Worm (Caenorhabditis elegans): ENCODE data around the gene T19D7.7.

Gene T19D7.7

ce11 chrX:666125-666524 is 14.7 kb downstream of the T19D7.7 start, which contains the start of gene T19D7.5:
Gene T19D7.5, minus strand, starts transcription at chrX:666225.
- TF ChIP-seq skn-1 (tag; optimal IDR thresholded peaks at IDR 0.05) (no peak), ZK546.5 (tag; optimal IDR thresholded peaks at IDR 0.05) (no peak), sea-2 (GFP tag; optimal IDR thresholded peaks at IDR 0.05) (no peak), mdl-1 (tag; optimal IDR thresholded peaks at IDR 0.05) (no peak), lin-15B (tag; optimal IDR thresholded peaks at IDR 0.05) (no peak)

ce11 chrX:661727-662330 is 19.0 kb downstream of the T19D7.7 start, which contains the start of gene rund-1:
Gene rund-1, minus strand, starts transcription at chrX:661777.
- no peak for TF ChIP-seq sea-2 (GFP tag; optimal IDR thresholded peaks at IDR 0.05)
- TF ChIP-seq elt-3 (tag; optimal IDR thresholded peaks at IDR 0.05): no peak
- TF ChIP-seq elt-1 (tag; optimal IDR thresholded peaks at IDR 0.05): no peak
- TF ChIP-seq egl-27 (tag; optimal IDR thresholded peaks at IDR 0.05): no peak
- TF ChIP-seq lin-39 (tag; optimal IDR thresholded peaks at IDR 0.05): peak; percentile 8
- peak; percentile 90 for TF ChIP-seq fkh-10 (GFP tag; optimal IDR thresholded peaks at IDR 0.05)
- TF ChIP-seq mml-1 (tag; optimal IDR thresholded peaks at IDR 0.05): no peak
- TF ChIP-seq nhr-12 (tag; optimal IDR thresholded peaks at IDR 0.05): no peak
- TF ChIP-seq ZK546.5 (tag; optimal IDR thresholded peaks at IDR 0.05): no peak
- no peak for TF ChIP-seq fkh-2 (tag; optimal IDR thresholded peaks at IDR 0.05)
- peak; percentile 50 for TF ChIP-seq hmg-11 (tag; optimal IDR thresholded peaks at IDR 0.05)
- no peak for TF ChIP-seq nhr-77 (tag; optimal IDR thresholded peaks at IDR 0.05)
- peak; percentile 77 for TF ChIP-seq nfya-1 (tag; optimal IDR thresholded peaks at IDR 0.05; ENCODE audit: insufficient read depth)
- TF ChIP-seq tbx-2 (tag; optimal IDR thresholded peaks at IDR 0.05): no peak
- TF ChIP-seq eor-1 (tag; optimal IDR thresholded peaks at IDR 0.05): no peak
- TF ChIP-seq lin-15B (tag; optimal IDR thresholded peaks at IDR 0.05): no peak
- no peak for TF ChIP-seq nhr-43 (tag; optimal IDR thresholded peaks at IDR 0.05; ENCODE audit: poor library complexity, severe bottlenecking)
- no peak for TF ChIP-seq mdl-1 (tag; optimal IDR thresholded peaks at IDR 0.05)
- no peak for TF ChIP-seq R02D3.7 (tag; optimal IDR thresholded peaks at IDR 0.05)
- no peak for TF ChIP-seq nhr-23 (tag; optimal IDR thresholded peaks at IDR 0.05)
- TF ChIP-seq unc-39 (tag; optimal IDR thresholded peaks at IDR 0.05): no peak
- TF ChIP-seq zag-1 (tag; optimal IDR thresholded peaks at IDR 0.05): no peak
- TF ChIP-seq ztf-4 (tag; optimal IDR thresholded peaks at IDR 0.05): no peak
- TF ChIP-seq aly-2 (tag; optimal IDR thresholded peaks at IDR 0.05): no peak
- TF ChIP-seq daf-12 (tag; optimal IDR thresholded peaks at IDR 0.05): no peak
- TF ChIP-seq pqm-1 (tag; optimal IDR thresholded peaks at IDR 0.05): no peak
- no peak for TF ChIP-seq egl-5 (tag; optimal IDR thresholded peaks at IDR 0.05)
- no peak for TF ChIP-seq ama-1 (optimal IDR thresholded peaks at IDR 0.05)
- TF ChIP-seq ceh-82 (tag; optimal IDR thresholded peaks at IDR 0.05): no peak
- peak; percentile 65 for TF ChIP-seq snpc-4 (tag; optimal IDR thresholded peaks at IDR 0.05)
- TF ChIP-seq pha-4 (tag; optimal IDR thresholded peaks at IDR 0.05): peak; percentile 13
- peak; percentile 41 for TF ChIP-seq nhr-11 (tag; optimal IDR thresholded peaks at IDR 0.05)
- TF ChIP-seq skn-1 (tag; optimal IDR thresholded peaks at IDR 0.05): no peak
- no peak for TF ChIP-seq ceh-9 (tag; optimal IDR thresholded peaks at IDR 0.05)
- TF ChIP-seq nhr-67 (tag; optimal IDR thresholded peaks at IDR 0.05): no peak
- TF ChIP-seq jun-1 (tag; optimal IDR thresholded peaks at IDR 0.05): no peak
- no peak for TF ChIP-seq nhr-237 (tag; optimal IDR thresholded peaks at IDR 0.05)
- no peak for TF ChIP-seq ztf-11 (tag; optimal IDR thresholded peaks at IDR 0.05)
- no peak for TF ChIP-seq fos-1 (tag; optimal IDR thresholded peaks at IDR 0.05)
- TF ChIP-seq ceh-16 (tag; optimal IDR thresholded peaks at IDR 0.05): no peak
- peak; percentile 11 for TF ChIP-seq elt-2 (tag; optimal IDR thresholded peaks at IDR 0.05)
- TF ChIP-seq unc-62 (GFP tag; optimal IDR thresholded peaks at IDR 0.05): no peak
- TF ChIP-seq lsy-12 (tag; optimal IDR thresholded peaks at IDR 0.05): no peak
- no peak for TF ChIP-seq nhr-76 (tag; optimal IDR thresholded peaks at IDR 0.05)
- TF ChIP-seq nhr-28 (tag; optimal IDR thresholded peaks at IDR 0.05): no peak
- TF ChIP-seq nhr-25 (tag; optimal IDR thresholded peaks at IDR 0.05): no peak
- TF ChIP-seq ceh-28 (tag; optimal IDR thresholded peaks at IDR 0.05): peak; percentile 27
